Fruit fly (Drosophila melanogaster): ENCODE results near the gene Mcr.
A peak's percentile ranks its signal among the peaks of the same experiment; 100 is the strongest.

Gene Mcr

dm6 chr2L:8088025-8088789, 5.4 kb upstream of the Mcr start (continued):
- no peak for TF ChIP-seq nom (GFP tag; optimal IDR thresholded peaks at IDR 0.05)
- no peak for TF ChIP-seq h (optimal IDR thresholded peaks at IDR 0.05)
- TF ChIP-seq Gsc (GFP tag; IDR thresholded peaks at IDR 0.05) = no peak
- no peak for TF ChIP-seq CG5180 (GFP tag; optimal IDR thresholded peaks at IDR 0.05)
- peak; percentile 91 for TF ChIP-seq Adf1 (GFP tag; IDR thresholded peaks at IDR 0.05)
- TF ChIP-seq CG4404 (GFP tag; IDR thresholded peaks at IDR 0.05) = no peak
- no peak for TF ChIP-seq CG8478 (optimal IDR thresholded peaks at IDR 0.05)
- TF ChIP-seq sens-2 (GFP tag; IDR thresholded peaks at IDR 0.05) = 0 out of 2 replicates have a peak, but pooled peaks have one; percentile 30
- TF ChIP-seq chm (GFP tag; IDR thresholded peaks at IDR 0.05) = peak; percentile 68; the same call in 1 of the 2 replicates
- no peak for TF ChIP-seq CG16779 (GFP tag; IDR thresholded peaks at IDR 0.05)
- TF ChIP-seq CG8944 (GFP tag; optimal IDR thresholded peaks at IDR 0.05) = no peak
- TF ChIP-seq CG15601 (tag; optimal IDR thresholded peaks at IDR 0.05) = no peak
- TF ChIP-seq CG9215 (GFP tag; IDR thresholded peaks at IDR 0.05) = no peak
- TF ChIP-seq caup (GFP tag; optimal IDR thresholded peaks at IDR 0.05; ENCODE audit: severe bottlenecking) = no peak
- TF ChIP-seq CG1792 (GFP tag; optimal IDR thresholded peaks at IDR 0.05) = no peak
- no peak for TF ChIP-seq Oli (tag; optimal IDR thresholded peaks at IDR 0.05)
- TF ChIP-seq sr (GFP tag; IDR thresholded peaks at IDR 0.05) = no peak
- TF ChIP-seq CG15269 (tag; optimal IDR thresholded peaks at IDR 0.05) = no peak
- no peak for TF ChIP-seq CG11093 (GFP tag; IDR thresholded peaks at IDR 0.05)
- no peak for TF ChIP-seq CG11560 (tag; IDR thresholded peaks at IDR 0.05)
- no peak for TF ChIP-seq pita (GFP tag; optimal IDR thresholded peaks at IDR 0.05)
- TF ChIP-seq Nf-YA (GFP tag; IDR thresholded peaks at IDR 0.05) = no peak
- TF ChIP-seq Scr (GFP tag; IDR thresholded peaks at IDR 0.05; ENCODE audit: partially characterized antibody) = peak; percentile 45; the same call in 1 of the 2 replicates
- peak; percentile 39 for TF ChIP-seq Hmr (GFP tag; optimal IDR thresholded peaks at IDR 0.05)
- TF ChIP-seq unc-4 (GFP tag; IDR thresholded peaks at IDR 0.05; ENCODE audit: partially characterized antibody) = no peak
- TF ChIP-seq CG3838 (GFP tag; optimal IDR thresholded peaks at IDR 0.05) = no peak
- TF ChIP-seq Dip2 (GFP tag; IDR thresholded peaks at IDR 0.05) = no peak
- TF ChIP-seq CG6765 (GFP tag; optimal IDR thresholded peaks at IDR 0.05) = peak; percentile 45
- no peak for TF ChIP-seq pzg (GFP tag; optimal IDR thresholded peaks at IDR 0.05)
- TF ChIP-seq MESR4 (GFP tag; optimal IDR thresholded peaks at IDR 0.05) = no peak
- peak; percentile 27 for TF ChIP-seq phol (tag; optimal IDR thresholded peaks at IDR 0.05)
- no peak for TF ChIP-seq btn (GFP tag; optimal IDR thresholded peaks at IDR 0.05)
- no peak for TF ChIP-seq H2.0 (GFP tag; IDR thresholded peaks at IDR 0.05)
- no peak for TF ChIP-seq CG10959 (GFP tag; IDR thresholded peaks at IDR 0.05)
- peak in 1 of 2 experiments; percentile 21 for TF ChIP-seq tll (GFP tag; optimal IDR thresholded peaks at IDR 0.05)
- no peak for TF ChIP-seq Fer2 (tag; optimal IDR thresholded peaks at IDR 0.05)
- TF ChIP-seq CG2202 (tag; optimal IDR thresholded peaks at IDR 0.05) = no peak
- no peak for TF ChIP-seq Ravus (GFP tag; IDR thresholded peaks at IDR 0.05)
- no peak for TF ChIP-seq bsh (GFP tag; optimal IDR thresholded peaks at IDR 0.05)
- TF ChIP-seq CrebB (tag; optimal IDR thresholded peaks at IDR 0.05) = peak; percentile 34
- TF ChIP-seq exex (tag; optimal IDR thresholded peaks at IDR 0.05) = peak; percentile 84
- TF ChIP-seq CG14710 (tag; optimal IDR thresholded peaks at IDR 0.05) = no peak
- no peak for TF ChIP-seq jigr1 (GFP tag; IDR thresholded peaks at IDR 0.05)
- TF ChIP-seq eve (GFP tag; optimal IDR thresholded peaks at IDR 0.05) = no peak
- TF ChIP-seq sisA (GFP tag; IDR thresholded peaks at IDR 0.05) = no peak
- TF ChIP-seq jumu (GFP tag; optimal IDR thresholded peaks at IDR 0.05) = no peak
- TF ChIP-seq CG12659 (GFP tag; optimal IDR thresholded peaks at IDR 0.05) = no peak
- TF ChIP-seq klu (GFP tag; IDR thresholded peaks at IDR 0.05) = no peak
- no peak for TF ChIP-seq CG14441 (GFP tag; IDR thresholded peaks at IDR 0.05)
- peak; percentile 42 for TF ChIP-seq grn (GFP tag; optimal IDR thresholded peaks at IDR 0.05)
